Fruit fly (Drosophila melanogaster): ENCODE data around the gene ko.

ko gene

DNA sequence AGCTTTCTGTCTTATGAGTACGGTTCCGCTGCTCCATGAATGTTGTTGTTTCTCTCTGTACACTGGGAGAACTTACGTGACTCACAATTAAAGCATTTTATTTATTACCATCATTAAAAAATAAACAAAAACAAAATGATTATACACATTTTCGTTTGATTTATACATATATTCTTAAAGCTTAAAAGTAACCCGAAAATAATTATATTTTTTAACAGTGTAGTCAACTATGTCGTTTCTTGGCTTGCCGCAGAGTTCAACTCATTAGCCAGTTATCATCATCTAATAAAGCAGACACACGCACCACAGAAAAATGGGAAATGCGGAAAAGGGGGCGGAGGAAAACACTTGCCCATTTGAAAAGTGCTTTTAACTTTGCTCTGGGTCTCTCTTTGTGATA lies 93.6 kb downstream of the ko start (continued):
- peak; percentile 65 for TF ChIP-seq twi (tag; optimal IDR thresholded peaks at IDR 0.05)
- no peak; the same call in 2 of the 3 replicates for TF ChIP-seq CG11456 (GFP tag; IDR thresholded peaks at IDR 0.05)
- TF ChIP-seq chinmo (GFP tag; IDR thresholded peaks at IDR 0.05; ENCODE audit: partially characterized antibody): no peak
- peak; percentile 50 for TF ChIP-seq CG13123 (GFP tag; optimal IDR thresholded peaks at IDR 0.05)
- TF ChIP-seq sd (tag; optimal IDR thresholded peaks at IDR 0.05): peak; percentile 79
- peak; percentile 54 for TF ChIP-seq CG8290 (GFP tag; optimal IDR thresholded peaks at IDR 0.05)
- TF ChIP-seq CG8290 (tag; optimal IDR thresholded peaks at IDR 0.05): peak in 1 of 2 experiments; percentile 40
- TF ChIP-seq CG2202 (tag; optimal IDR thresholded peaks at IDR 0.05): peak; percentile 46
- TF ChIP-seq HLH3B (GFP tag; IDR thresholded peaks at IDR 0.05): peak; percentile 77
- TF ChIP-seq lov (optimal IDR thresholded peaks at IDR 0.05): no peak
- TF ChIP-seq lov (GFP tag; IDR thresholded peaks at IDR 0.05): peak; percentile 65; the same call in 1 of the 3 replicates
- peak; percentile 52 for TF ChIP-seq Mad (GFP tag; optimal IDR thresholded peaks at IDR 0.05)
- peak; percentile 65 for TF ChIP-seq pros (GFP tag; optimal IDR thresholded peaks at IDR 0.05)
- no peak for TF ChIP-seq mld (GFP tag; IDR thresholded peaks at IDR 0.05; ENCODE audit: partially characterized antibody)
- TF ChIP-seq E2f2 (GFP tag; IDR thresholded peaks at IDR 0.05): peak; percentile 51; the same call in 1 of the 2 replicates
- TF ChIP-seq CG12744 (GFP tag; optimal IDR thresholded peaks at IDR 0.05): peak; percentile 45
- TF ChIP-seq CG6813 (GFP tag; optimal IDR thresholded peaks at IDR 0.05): peak; percentile 72
- TF ChIP-seq CG3726 (GFP tag; IDR thresholded peaks at IDR 0.05): 0 out of 3 replicates have a peak, but pooled peaks have one; percentile 29
- peak in 1 of 2 experiments; percentile 93 for TF ChIP-seq bsh (GFP tag; optimal IDR thresholded peaks at IDR 0.05)
- TF ChIP-seq CG31224 (GFP tag; IDR thresholded peaks at IDR 0.05): 0 out of 2 replicates have a peak, but pooled peaks have one; percentile 33
- peak; percentile 82 for TF ChIP-seq gsb-n (tag; optimal IDR thresholded peaks at IDR 0.05)
- TF ChIP-seq vfl (GFP tag; optimal IDR thresholded peaks at IDR 0.05): peak; percentile 58
- TF ChIP-seq Blimp-1 (GFP tag; optimal IDR thresholded peaks at IDR 0.05): peak; percentile 88
- no peak for TF ChIP-seq pfk (GFP tag; optimal IDR thresholded peaks at IDR 0.05)
- peak; percentile 60 for TF ChIP-seq trem (tag; optimal IDR thresholded peaks at IDR 0.05)
- peak; percentile 70 for TF ChIP-seq Sox100B (GFP tag; optimal IDR thresholded peaks at IDR 0.05)
- TF ChIP-seq CG11723 (GFP tag; optimal IDR thresholded peaks at IDR 0.05): peak; percentile 56
- peak; percentile 7 for TF ChIP-seq CG5180 (GFP tag; optimal IDR thresholded peaks at IDR 0.05)
- peak; percentile 63 for TF ChIP-seq CG13775 (GFP tag; optimal IDR thresholded peaks at IDR 0.05)
- peak; percentile 87 for TF ChIP-seq CG8388 (GFP tag; optimal IDR thresholded peaks at IDR 0.05)
- TF ChIP-seq Bgb (GFP tag; IDR thresholded peaks at IDR 0.05; ENCODE audit: partially characterized antibody): no peak
- TF ChIP-seq CG10267 (tag; optimal IDR thresholded peaks at IDR 0.05): peak; percentile 82
- TF ChIP-seq CG16815 (GFP tag; optimal IDR thresholded peaks at IDR 0.05): peak; percentile 33
- no peak for TF ChIP-seq CG7372 (GFP tag; IDR thresholded peaks at IDR 0.05)
- peak; percentile 20 for TF ChIP-seq CG31365 (tag; optimal IDR thresholded peaks at IDR 0.05)
- TF ChIP-seq crp (GFP tag; optimal IDR thresholded peaks at IDR 0.05): peak in 1 of 2 experiments; percentile 13
- TF ChIP-seq ken (GFP tag; IDR thresholded peaks at IDR 0.05): no peak
- TF ChIP-seq CG3407 (GFP tag; optimal IDR thresholded peaks at IDR 0.05): peak; percentile 59
- TF ChIP-seq dm (GFP tag; optimal IDR thresholded peaks at IDR 0.05): peak; percentile 32
- peak; percentile 56 for TF ChIP-seq CG5245 (GFP tag; optimal IDR thresholded peaks at IDR 0.05)
- TF ChIP-seq cg (GFP tag; optimal IDR thresholded peaks at IDR 0.05): no peak
- TF ChIP-seq CG30431 (GFP tag; optimal IDR thresholded peaks at IDR 0.05): no peak
- peak; percentile 53 for TF ChIP-seq CG32772 (GFP tag; IDR thresholded peaks at IDR 0.05)
- no peak for TF ChIP-seq ato (GFP tag; IDR thresholded peaks at IDR 0.05; ENCODE audit: partially characterized antibody)
- TF ChIP-seq CG6175 (GFP tag; IDR thresholded peaks at IDR 0.05): no peak
- no peak for TF ChIP-seq psq (GFP tag; optimal IDR thresholded peaks at IDR 0.05)
- TF ChIP-seq CG17361 (GFP tag; IDR thresholded peaks at IDR 0.05): peak; percentile 82
- peak; percentile 82 for TF ChIP-seq ci (GFP tag; IDR thresholded peaks at IDR 0.05)
- TF ChIP-seq Elba2 (GFP tag; optimal IDR thresholded peaks at IDR 0.05): peak; percentile 27
- TF ChIP-seq croc (GFP tag; conservative IDR thresholded peaks at IDR 0.05): peak; percentile 30; the same call in 2 of the 3 replicates
